Fruit fly (Drosophila melanogaster) whole organism, adult: ENCODE results near the gene sle.
A peak's percentile ranks its signal among the peaks of the same experiment; 100 is the strongest.
"Not testable (repeated sequence)": the region's sequence is repeated elsewhere in the genome, so short reads cannot be mapped to it uniquely, and the experiment has no call there.

Source experiments
- CG11617 ChIP-seq: fragments of 200-800 bp; sonication (Bioruptor generic); optimal IDR thresholded peaks from 2 replicates; lab custom pipeline; 2017; ENCODE audit warnings: mild to moderate bottlenecking, missing biosample characterization, missing genetic modification reagents, missing genetic modification characterization
- CG12768 ChIP-seq: fragments of 200-800 bp; sonication (Bioruptor generic); optimal IDR thresholded peaks from 2 replicates; lab custom pipeline; 2017; ENCODE audit warnings: missing biosample characterization, missing genetic modification characterization, mild to moderate bottlenecking, moderate library complexity, missing genetic modification reagents
- CG14711 ChIP-seq: fragments of 200-800 bp; sonication (Bioruptor generic); optimal IDR thresholded peaks from 2 replicates; lab custom pipeline; 2018; ENCODE audit warnings: missing biosample characterization, mild to moderate bottlenecking, missing genetic modification characterization, moderate library complexity
- CG1620 ChIP-seq: fragments of 200-800 bp; sonication (Bioruptor generic); optimal IDR thresholded peaks from 2 replicates; lab custom pipeline; 2016; ENCODE audit warnings: missing biosample characterization, missing genetic modification characterization
- CG33017 ChIP-seq: fragments of 200-800 bp; sonication (Bioruptor generic); optimal IDR thresholded peaks from 2 replicates; lab custom pipeline; 2018; ENCODE audit warnings: missing biosample characterization, mild to moderate bottlenecking, missing genetic modification characterization, moderate library complexity
- CG5204 ChIP-seq: fragments of 200-800 bp; sonication (Bioruptor generic); optimal IDR thresholded peaks from 2 replicates; lab custom pipeline; 2016; ENCODE audit warnings: missing biosample characterization, missing genetic modification characterization
- CG7045 ChIP-seq: fragments of 200-800 bp; sonication (Bioruptor generic); optimal IDR thresholded peaks from 2 replicates; lab custom pipeline; 2017; ENCODE audit warnings: missing biosample characterization, mild to moderate bottlenecking, missing genetic modification characterization
- CG7101 ChIP-seq: fragments of 200-800 bp; sonication (Bioruptor generic); optimal IDR thresholded peaks from 2 replicates; lab custom pipeline; 2018; ENCODE audit warnings: missing biosample characterization, mild to moderate bottlenecking, missing genetic modification characterization, moderate library complexity
- Clk ChIP-seq: fragments of 200-800 bp; sonication (Bioruptor generic); optimal IDR thresholded peaks from 2 replicates; lab custom pipeline; 2017; ENCODE audit warnings: missing biosample characterization, missing genetic modification characterization
- Crg-1 ChIP-seq: fragments of 200-800 bp; sonication (Bioruptor generic); optimal IDR thresholded peaks from 2 replicates; lab custom pipeline; 2016; ENCODE audit warnings: missing biosample characterization, missing genetic modification characterization
- Hr96 ChIP-seq: fragments of 200-800 bp; sonication (Bioruptor generic); optimal IDR thresholded peaks from 2 replicates; lab custom pipeline; 2016; ENCODE audit warnings: missing biosample characterization, missing genetic modification characterization
- Mnt ChIP-seq: fragments of 200-800 bp; sonication (Bioruptor generic); optimal IDR thresholded peaks from 2 replicates; lab custom pipeline; 2016; ENCODE audit warnings: missing biosample characterization, mild to moderate bottlenecking, missing genetic modification characterization
- bab1 ChIP-seq: fragments of 200-800 bp; sonication (Bioruptor generic); optimal IDR thresholded peaks from 3 replicates; lab custom pipeline; 2019; ENCODE audit warnings: missing biosample characterization, mild to moderate bottlenecking, missing genetic modification characterization, moderate library complexity
- cic ChIP-seq: fragments of 200-800 bp; sonication (Bioruptor generic); optimal IDR thresholded peaks from 2 replicates; lab custom pipeline; 2017; ENCODE audit warnings: missing biosample characterization, mild to moderate bottlenecking, missing genetic modification characterization, moderate library complexity
- cnc ChIP-seq, 2 experiments: fragments of >200 bp; optimal IDR thresholded peaks; 2 replicates each; lab custom pipeline; 2017
- kay ChIP-seq: fragments of 200-800 bp; sonication (Bioruptor generic); peaks from one replicate; lab custom pipeline; 2016; ENCODE audit warnings: missing biosample characterization, missing genetic modification characterization, borderline replicate concordance
- ovo ChIP-seq: fragments of 200-800 bp; sonication (Bioruptor generic); optimal IDR thresholded peaks from 2 replicates; lab custom pipeline; 2016; ENCODE audit warnings: missing biosample characterization, missing genetic modification characterization
- pad ChIP-seq: fragments of 200-800 bp; sonication (Bioruptor generic); optimal IDR thresholded peaks from 3 replicates; lab custom pipeline; 2017; ENCODE audit warnings: missing biosample characterization, missing genetic modification characterization, mild to moderate bottlenecking, moderate library complexity, missing genetic modification reagents
- tj ChIP-seq: fragments of 200-800 bp; sonication (Bioruptor generic); optimal IDR thresholded peaks from 3 replicates; lab custom pipeline; 2017; ENCODE audit warnings: missing biosample characterization, mild to moderate bottlenecking, missing genetic modification characterization, moderate library complexity
- toe ChIP-seq: fragments of 200-800 bp; sonication (Bioruptor generic); optimal IDR thresholded peaks from 2 replicates; lab custom pipeline; 2016; ENCODE audit warnings: missing biosample characterization, missing genetic modification characterization

The sle gene

dm6 chr3R:10338042-10338441, 5.1 kb downstream of the sle start, which contains the start of gene CG12592:
Gene CG12592 (plus strand): TSS chr3R:10338342.
- not testable (repeated sequence) for TF ChIP-seq CG5204, Mnt, Clk (GFP tag; lab: Kevin White, UChicago)

dm6 chr3R:10340649-10341048, 7.7 kb downstream of the sle start, which contains the start of gene CG18545:
Gene CG18545 (plus strand): TSS chr3R:10340949.
- TF ChIP-seq CG1620, CG5204, Mnt (GFP tag; lab: Kevin White, UChicago): not testable (repeated sequence)

dm6 chr3R:10348461-10348860, 15.5 kb downstream of the sle start, which contains the start of gene CG31406:
Gene CG31406 (plus strand): TSS chr3R:10348761.
- TF ChIP-seq CG7101 (tag; lab: Kevin White, UChicago); Crg-1; CG1620 (GFP tag; lab: Kevin White, UChicago): not testable (repeated sequence)

dm6 chr3R:10349987-10350386, 17.1 kb downstream of the sle start, which contains the start of gene jumu:
Gene jumu (plus strand): TSS chr3R:10350182.
- TF ChIP-seq cnc (optimal IDR thresholded peaks at IDR 0.05; lab: Kevin White, UChicago) = no peak
- TF ChIP-seq CG14711 = no peak
- TF ChIP-seq Mnt (GFP tag; lab: Kevin White, UChicago) = peak; percentile 0
- peak; percentile 63 for TF ChIP-seq bab1
- no peak for TF ChIP-seq CG5204 (GFP tag; lab: Kevin White, UChicago)
- TF ChIP-seq CG11617 (GFP tag; lab: Kevin White, UChicago) = no peak
- TF ChIP-seq ovo (GFP tag; lab: Kevin White, UChicago) = peak; percentile 13
- TF ChIP-seq CG7045 (GFP tag; lab: Kevin White, UChicago) = no peak

dm6 chr3R:10350741-10351629, 18.1 kb downstream of the sle start:
- peak; percentile 55 for TF ChIP-seq CG12768
- TF ChIP-seq bab1 = peak; percentile 80
- TF ChIP-seq CG7045 (GFP tag; lab: Kevin White, UChicago) = peak; percentile 54
- TF ChIP-seq CG11617 (GFP tag; lab: Kevin White, UChicago) = peak; percentile 49
- TF ChIP-seq CG7101 (tag; lab: Kevin White, UChicago) = peak; percentile 69
- peak; percentile 7 for TF ChIP-seq Clk (GFP tag; lab: Kevin White, UChicago)
- TF ChIP-seq cnc (optimal IDR thresholded peaks at IDR 0.05; lab: Kevin White, UChicago) = no peak
- no peak for TF ChIP-seq ovo (GFP tag; lab: Kevin White, UChicago)
- TF ChIP-seq Mnt (GFP tag; lab: Kevin White, UChicago) = peak; percentile 47
- peak; percentile 59 for TF ChIP-seq Crg-1
- TF ChIP-seq CG33017 (tag; lab: Kevin White, UChicago) = peak; percentile 72
- TF ChIP-seq kay (GFP tag; lab: Kevin White, UChicago) = peak; percentile 87
- TF ChIP-seq cic (GFP tag; lab: Kevin White, UChicago) = peak; percentile 40
- peak; percentile 35 for TF ChIP-seq toe (GFP tag; lab: Kevin White, UChicago)
- TF ChIP-seq CG1620 (GFP tag; lab: Kevin White, UChicago) = peak; percentile 52
- TF ChIP-seq CG5204 (GFP tag; lab: Kevin White, UChicago) = peak; percentile 58
- no peak for TF ChIP-seq tj (GFP tag; lab: Kevin White, UChicago)
- peak; percentile 34 for TF ChIP-seq Hr96 (GFP tag; lab: Kevin White, UChicago)
- peak; percentile 100 for TF ChIP-seq pad (GFP tag; lab: Kevin White, UChicago)
- peak; percentile 74 for TF ChIP-seq CG14711

- TF ChIP-seq CG5204 (GFP tag; lab: Kevin White, UChicago) (no peak), CG12768 (peak; percentile 15), CG11617 (GFP tag; lab: Kevin White, UChicago) (no peak), ovo (GFP tag; lab: Kevin White, UChicago) (no peak), CG7101 (tag; lab: Kevin White, UChicago) (no peak), cic (GFP tag; lab: Kevin White, UChicago) (peak; percentile 36), pad (GFP tag; lab: Kevin White, UChicago) (peak; percentile 93), toe (GFP tag; lab: Kevin White, UChicago) (peak; percentile 38), CG33017 (tag; lab: Kevin White, UChicago) (peak; percentile 43), tj (GFP tag; lab: Kevin White, UChicago) (peak; percentile 92)
Measured at dm6 chr3R:10351960-10352458, 19.1 kb downstream of the sle start.
